Fruit fly (Drosophila melanogaster) ovary, adult (tissue): ENCODE results near the gene Zcchc7.

Experiments
- CG17801 ChIP-seq: fragments of 200-800 bp; optimal IDR thresholded peaks from 2 replicates; lab custom pipeline; 2019; ENCODE audit warnings: missing biosample characterization, mild to moderate bottlenecking, missing genetic modification characterization, moderate library complexity; ENCODE audit not compliant: partially characterized antibody

Gene Zcchc7

DNA sequence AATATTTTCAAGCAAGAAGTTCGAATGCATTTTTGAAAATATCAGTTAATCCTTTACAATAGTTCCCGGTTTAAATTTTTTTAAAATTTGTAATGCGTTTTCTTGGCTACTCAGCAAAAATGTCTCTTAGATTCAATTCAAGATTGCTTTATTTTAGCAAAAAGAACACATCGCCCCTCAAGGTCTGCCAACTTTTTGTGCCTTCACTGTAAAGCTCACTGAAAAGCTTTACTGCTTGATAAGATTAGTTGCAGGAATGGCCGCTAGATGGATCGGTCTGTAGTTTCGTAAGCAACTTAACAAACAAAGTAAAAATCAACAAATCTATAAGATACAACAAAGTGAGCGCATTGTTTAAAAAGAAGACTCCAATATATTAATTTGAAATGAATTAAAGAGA, 38.9 kb downstream of the Zcchc7 start:
- peak; percentile 30 for TF ChIP-seq CG17801 (GFP tag; lab: Kevin White, UChicago)

dm6 chr3L:16885042-16885441, 39.9 kb downstream of the Zcchc7 start:
- TF ChIP-seq CG17801 (GFP tag; lab: Kevin White, UChicago) = no peak

dm6 chr3L:16886179-16886930, 41.2 kb downstream of the Zcchc7 start:
- TF ChIP-seq CG17801 (GFP tag; lab: Kevin White, UChicago) = peak; percentile 21

dm6 chr3L:16887272-16887671, 42.1 kb downstream of the Zcchc7 start:
- TF ChIP-seq CG17801 (GFP tag; lab: Kevin White, UChicago) = no peak

DNA sequence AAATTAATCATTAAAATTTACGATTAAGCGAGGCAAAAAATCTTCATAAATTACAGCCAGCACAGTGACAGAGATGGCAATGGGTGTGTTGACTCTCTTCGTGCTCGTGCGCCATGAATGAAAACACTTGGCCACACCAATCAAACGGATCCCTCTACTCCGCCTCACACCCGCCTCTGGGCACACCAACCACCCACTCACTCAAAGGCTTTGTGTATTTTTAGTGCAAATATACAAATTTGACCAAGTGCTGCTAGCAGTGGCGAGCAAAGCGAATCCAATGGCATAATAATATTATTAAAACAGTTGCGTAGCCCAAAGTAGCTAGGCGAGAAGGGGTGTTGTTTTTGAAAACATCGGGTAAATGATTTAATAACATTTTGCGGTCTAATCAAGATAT, 44.4 kb downstream of the Zcchc7 start:
- TF ChIP-seq CG17801 (GFP tag; lab: Kevin White, UChicago) = no peak

DNA sequence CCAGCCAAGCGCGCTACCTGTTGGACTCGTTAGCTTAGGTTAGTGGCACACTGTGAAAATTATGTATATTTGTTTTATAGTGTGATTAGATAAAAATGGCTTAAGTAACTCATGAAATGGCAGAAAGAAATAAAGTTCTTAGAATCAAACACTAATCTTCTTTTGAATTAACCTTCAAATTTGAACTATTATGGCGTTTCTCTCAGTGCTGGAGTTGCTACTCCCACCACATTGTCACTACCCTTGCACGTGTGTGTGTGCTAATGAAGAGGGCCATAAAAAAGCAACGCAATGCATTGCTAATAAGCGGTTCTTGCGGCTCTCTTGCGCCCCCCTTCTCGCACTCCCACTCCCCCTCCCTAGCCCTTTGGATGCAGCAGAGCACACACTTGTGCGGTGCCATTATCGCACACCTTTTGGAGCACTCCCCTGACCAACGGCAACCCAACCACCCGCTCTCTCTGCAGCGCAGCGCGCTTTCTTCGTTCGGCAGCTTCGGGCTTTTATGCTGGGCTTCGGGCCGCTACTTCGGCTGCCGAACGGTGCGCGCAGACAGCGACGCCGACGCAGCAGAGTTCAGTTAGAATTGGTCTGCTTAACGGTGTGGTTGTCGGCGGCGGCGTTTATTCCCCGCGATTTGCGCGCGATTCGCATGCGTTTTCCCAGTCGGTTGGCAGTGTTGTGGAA, 45.6 kb downstream of the Zcchc7 start:
- peak; percentile 74 for TF ChIP-seq CG17801 (GFP tag; lab: Kevin White, UChicago)

dm6 chr3L:16891914-16892313, 46.7 kb downstream of the Zcchc7 start:
- TF ChIP-seq CG17801 (GFP tag; lab: Kevin White, UChicago) = no peak

- no peak for TF ChIP-seq CG17801 (GFP tag; lab: Kevin White, UChicago)
Measured at dm6 chr3L:16892728-16893271, 47.6 kb downstream of the Zcchc7 start.

DNA sequence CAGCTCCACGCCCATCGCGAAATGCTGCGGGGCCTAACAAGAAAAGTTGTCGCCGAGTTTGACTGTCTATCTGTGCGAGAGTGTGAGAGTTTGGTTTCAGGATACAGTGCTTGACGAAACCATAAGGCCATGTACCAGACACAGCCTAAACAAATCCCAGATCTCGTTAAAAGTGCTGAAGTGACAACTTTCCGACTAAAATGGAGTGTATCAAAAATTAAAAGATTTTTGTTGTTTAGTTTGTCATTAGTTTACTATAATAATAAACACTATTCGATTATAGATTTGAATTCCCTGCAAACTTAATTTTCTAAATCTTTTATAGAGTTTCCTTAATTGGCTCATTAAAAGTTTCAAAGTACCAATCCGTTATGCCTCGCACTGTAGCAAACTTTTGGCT, 48.5 kb downstream of the Zcchc7 start:
- TF ChIP-seq CG17801 (GFP tag; lab: Kevin White, UChicago) = no peak

- no peak for TF ChIP-seq CG17801 (GFP tag; lab: Kevin White, UChicago)
Measured at dm6 chr3L:16896408-16896807, 51.2 kb downstream of the Zcchc7 start.
